Worm (Caenorhabditis elegans) whole organism, young adult: ENCODE measurements around the gene F58A6.1.

Experiments
- B0035.1 ChIP-seq: sonication (generic microtip); optimal IDR thresholded peaks from 2 replicates; lab custom pipeline; 2016; ENCODE audit warnings: missing genetic modification characterization, mild to moderate bottlenecking, missing compliant biosample characterization, missing genotype, missing genetic modification reagents
- F10E7.11 ChIP-seq: sonication (generic microtip); optimal IDR thresholded peaks from 2 replicates; lab custom pipeline; 2017; ENCODE audit warnings: mild to moderate bottlenecking, missing genetic modification characterization, moderate library complexity, missing compliant biosample characterization
- F23B12.7 ChIP-seq: sonication (generic microtip); optimal IDR thresholded peaks from 2 replicates; lab custom pipeline; 2017; ENCODE audit warnings: missing genetic modification characterization, mild to moderate bottlenecking, missing compliant biosample characterization, antibody characterized with exemption, moderate library complexity; ENCODE audit not compliant: insufficient read depth
- F33H1.4 ChIP-seq: fragments of 200-800 bp; sonication (Bioruptor generic); IDR thresholded peaks from 2 replicates; pipeline ENCODE4 v1.3.6; 2022; ENCODE audit warnings: missing genetic modification reagents, missing genetic modification characterization, missing compliant biosample characterization
- F57A8.1 ChIP-seq: fragments of 200-800 bp; sonication (Bioruptor generic); optimal IDR thresholded peaks from 2 replicates; lab custom pipeline; 2018; ENCODE audit warnings: mild to moderate bottlenecking, missing genetic modification characterization, moderate library complexity, missing compliant biosample characterization
- T26A5.8 ChIP-seq: sonication (generic microtip); optimal IDR thresholded peaks from 2 replicates; lab custom pipeline; 2016; ENCODE audit warnings: missing genetic modification characterization, missing compliant biosample characterization
- Y56A3A.18 ChIP-seq: fragments of 200-800 bp; sonication (Bioruptor generic); IDR thresholded peaks from 2 replicates; pipeline ENCODE4 v1.3.6; 2022; ENCODE audit warnings: missing genetic modification reagents, missing genetic modification characterization, missing compliant biosample characterization
- Y79H2A.3 ChIP-seq: fragments of 200-800 bp; sonication (Bioruptor generic); conservative IDR thresholded peaks from 2 replicates; pipeline ENCODE4 v1.3.6; 2022; ENCODE audit warnings: missing genetic modification reagents, missing genetic modification characterization, missing compliant biosample characterization
- ZK185.1 ChIP-seq: sonication (generic microtip); optimal IDR thresholded peaks from 2 replicates; lab custom pipeline; 2016; ENCODE audit warnings: mild to moderate bottlenecking, missing genetic modification characterization, missing compliant biosample characterization; ENCODE audit not compliant: poor library complexity, severe bottlenecking
- ama-1 ChIP-seq, 3 experiments: fragments of 150-350 bp in 1 of 3; sonication (generic microtip) in 2 of 3; optimal IDR thresholded peaks; 2 replicates each; lab custom pipeline; 2014 to 2018; ENCODE audit warnings: missing biosample characterization in 2 of 3, missing genetic modification characterization in 2 of 3, missing genetic modification reagents in 2 of 3
- atf-7 ChIP-seq: sonication (generic microtip); optimal IDR thresholded peaks from 2 replicates; lab custom pipeline; 2017; ENCODE audit warnings: mild to moderate bottlenecking, missing genetic modification characterization, missing compliant biosample characterization
- attf-3 ChIP-seq: fragments of 200-800 bp; sonication (Bioruptor generic); conservative IDR thresholded peaks from 2 replicates; pipeline ENCODE4 v1.3.6; 2022; ENCODE audit warnings: missing genetic modification reagents, missing genetic modification characterization, missing compliant biosample characterization
- ccch-3 ChIP-seq: fragments of 200-800 bp; sonication (Bioruptor generic); optimal IDR thresholded peaks from 2 replicates; lab custom pipeline; 2018; ENCODE audit warnings: mild to moderate bottlenecking, missing genetic modification characterization, missing compliant biosample characterization
- ceh-91 ChIP-seq: fragments of 200-800 bp; sonication (Bioruptor generic); IDR thresholded peaks from 2 replicates; pipeline ENCODE4 v1.3.6; 2022; ENCODE audit warnings: missing genetic modification reagents, missing genetic modification characterization, missing compliant biosample characterization
- die-1 ChIP-seq: sonication (generic microtip); optimal IDR thresholded peaks from 2 replicates; lab custom pipeline; 2016; ENCODE audit warnings: missing genotype, mild to moderate bottlenecking, missing genetic modification characterization, missing compliant biosample characterization
- dpl-1 ChIP-seq: fragments of 150-350 bp; optimal IDR thresholded peaks from 2 replicates; lab custom pipeline; 2014; ENCODE audit warnings: missing biosample characterization, missing genetic modification reagents, missing genetic modification characterization
- efl-1 ChIP-seq: fragments of 150-350 bp; optimal IDR thresholded peaks from 2 replicates; lab custom pipeline; 2014; ENCODE audit warnings: missing biosample characterization, missing genetic modification reagents, missing genetic modification characterization
- egrh-3 ChIP-seq: fragments of 200-800 bp; sonication (Bioruptor generic); IDR thresholded peaks from 2 replicates; pipeline ENCODE4 v1.3.6; 2022; ENCODE audit warnings: missing genetic modification reagents, missing genetic modification characterization, missing compliant biosample characterization
- ets-4 ChIP-seq: fragments of 200-800 bp; sonication (Bioruptor generic); optimal IDR thresholded peaks from 2 replicates; lab custom pipeline; 2018; ENCODE audit warnings: mild to moderate bottlenecking, missing genetic modification characterization, missing compliant biosample characterization
- hlh-12 ChIP-seq: sonication (generic microtip); optimal IDR thresholded peaks from 2 replicates; lab custom pipeline; 2016; ENCODE audit warnings: missing genetic modification characterization, missing compliant biosample characterization
- hlh-26 ChIP-seq: fragments of 200-800 bp; sonication (Bioruptor generic); conservative IDR thresholded peaks from 2 replicates; pipeline ENCODE4 v1.3.6; 2022; ENCODE audit warnings: missing genetic modification reagents, missing genetic modification characterization, missing compliant biosample characterization
- hmg-1.2 ChIP-seq: fragments of 200-800 bp; sonication (Bioruptor generic); IDR thresholded peaks from 2 replicates; pipeline ENCODE4 v1.3.6; 2022; ENCODE audit warnings: missing genetic modification reagents, missing genetic modification characterization, missing compliant biosample characterization
- lag-1 ChIP-seq: fragments of 200-800 bp; sonication (Bioruptor generic); IDR thresholded peaks from 2 replicates; pipeline ENCODE4 v1.3.6; 2022; ENCODE audit warnings: missing genetic modification reagents, missing genetic modification characterization, missing compliant biosample characterization
- let-526 ChIP-seq: fragments of 200-800 bp; sonication (Bioruptor generic); IDR thresholded peaks from 2 replicates; pipeline ENCODE4 v1.3.6; 2022; ENCODE audit warnings: missing genetic modification reagents, missing genetic modification characterization, missing compliant biosample characterization
- lin-26 ChIP-seq: fragments of 200-800 bp; sonication (Bioruptor generic); IDR thresholded peaks from 2 replicates; pipeline ENCODE4 v1.3.6; 2022; ENCODE audit warnings: missing genetic modification reagents, missing genetic modification characterization, missing compliant biosample characterization
- lin-40 ChIP-seq: sonication (generic microtip); optimal IDR thresholded peaks from 2 replicates; lab custom pipeline; 2016; ENCODE audit warnings: missing genetic modification characterization, mild to moderate bottlenecking, missing compliant biosample characterization, missing genotype, missing genetic modification reagents
- lin-54 ChIP-seq: fragments of 200-800 bp; sonication (Bioruptor generic); optimal IDR thresholded peaks from 2 replicates; lab custom pipeline; 2018; ENCODE audit warnings: mild to moderate bottlenecking, missing genetic modification characterization, missing compliant biosample characterization
- lir-1 ChIP-seq: fragments of 200-800 bp; sonication (Bioruptor generic); conservative IDR thresholded peaks from 2 replicates; pipeline ENCODE4 v1.3.6; 2022; ENCODE audit warnings: missing genetic modification reagents, missing genetic modification characterization, missing compliant biosample characterization
- lsl-1 ChIP-seq: fragments of 200-800 bp; sonication (Bioruptor generic); optimal IDR thresholded peaks from 2 replicates; lab custom pipeline; 2018; ENCODE audit warnings: mild to moderate bottlenecking, missing genetic modification characterization, moderate library complexity, missing compliant biosample characterization
- madf-6 ChIP-seq: fragments of 200-800 bp; sonication (Bioruptor generic); IDR thresholded peaks from 2 replicates; pipeline ENCODE4 v1.3.6; 2022; ENCODE audit warnings: missing genetic modification reagents, missing genetic modification characterization, missing compliant biosample characterization
- madf-8 ChIP-seq: fragments of 200-800 bp; sonication (Bioruptor generic); conservative IDR thresholded peaks from 2 replicates; pipeline ENCODE4 v1.3.6; 2022; ENCODE audit warnings: missing genetic modification reagents, missing genetic modification characterization, missing compliant biosample characterization
- mel-28 ChIP-seq: sonication (generic microtip); optimal IDR thresholded peaks from 2 replicates; lab custom pipeline; 2016; ENCODE audit warnings: borderline replicate concordance, mild to moderate bottlenecking, missing genetic modification characterization, missing compliant biosample characterization
- mes-4 ChIP-seq: sonication (generic microtip); optimal IDR thresholded peaks from 2 replicates; lab custom pipeline; 2016; ENCODE audit warnings: missing genotype, missing genetic modification characterization, missing compliant biosample characterization
- nfyb-1 ChIP-seq: fragments of 200-800 bp; sonication (Bioruptor generic); IDR thresholded peaks from 2 replicates; pipeline ENCODE4 v1.3.6; 2022; ENCODE audit warnings: missing genetic modification reagents, missing genetic modification characterization, missing compliant biosample characterization
- nhr-120 ChIP-seq: fragments of 200-800 bp; sonication (Bioruptor generic); IDR thresholded peaks from 2 replicates; pipeline ENCODE4 v1.3.6; 2022; ENCODE audit warnings: missing genetic modification characterization, missing compliant biosample characterization
- nhr-27 ChIP-seq: fragments of 200-800 bp; sonication (Bioruptor generic); optimal IDR thresholded peaks from 2 replicates; lab custom pipeline; 2018; ENCODE audit warnings: mild to moderate bottlenecking, missing genetic modification characterization, moderate library complexity, missing compliant biosample characterization
- nhr-90 ChIP-seq: sonication (generic microtip); optimal IDR thresholded peaks from 2 replicates; lab custom pipeline; 2016; ENCODE audit warnings: missing genotype, mild to moderate bottlenecking, missing genetic modification characterization, missing compliant biosample characterization
- pbrm-1 ChIP-seq: fragments of 200-800 bp; sonication (Bioruptor generic); IDR thresholded peaks from 2 replicates; pipeline ENCODE4 v1.3.6; 2022; ENCODE audit warnings: missing genetic modification reagents, missing genetic modification characterization, missing compliant biosample characterization
- pha-4 ChIP-seq: fragments of 150-350 bp; sonication (generic microtip); optimal IDR thresholded peaks from 2 replicates; lab custom pipeline; 2014; ENCODE audit warnings: missing biosample characterization, missing genetic modification reagents, missing genetic modification characterization
- rec-8 ChIP-seq, 2 experiments: sonication (generic microtip); optimal IDR thresholded peaks; 2 replicates each; lab custom pipeline; 2016; ENCODE audit warnings: mild to moderate bottlenecking in 2 of 2, missing genetic modification characterization in 2 of 2, missing genetic modification reagents in 2 of 2, missing genotype in 2 of 2, missing biosample characterization in 1 of 2, missing compliant biosample characterization in 1 of 2, moderate library complexity in 1 of 2
- sdz-38 ChIP-seq: sonication (generic microtip); optimal IDR thresholded peaks from 2 replicates; lab custom pipeline; 2016; ENCODE audit warnings: missing genotype, missing genetic modification characterization, missing compliant biosample characterization
- sea-2 ChIP-seq: fragments of 200-800 bp; sonication (Bioruptor generic); IDR thresholded peaks from 2 replicates; pipeline ENCODE4 v1.3.6; 2022; ENCODE audit warnings: missing genetic modification characterization, missing compliant biosample characterization
- snpc-1.1 ChIP-seq: sonication (generic microtip); optimal IDR thresholded peaks from 2 replicates; lab custom pipeline; 2017; ENCODE audit warnings: missing genetic modification characterization, mild to moderate bottlenecking, missing compliant biosample characterization, antibody characterized with exemption, moderate library complexity, missing genotype, missing genetic modification reagents; ENCODE audit not compliant: insufficient read depth
- snpc-1.3 ChIP-seq: sonication (generic microtip); optimal IDR thresholded peaks from 2 replicates; lab custom pipeline; 2017; ENCODE audit warnings: missing genetic modification characterization, mild to moderate bottlenecking, missing compliant biosample characterization, antibody characterized with exemption, moderate library complexity, missing genotype, missing genetic modification reagents; ENCODE audit not compliant: insufficient read depth
- unc-130 ChIP-seq: sonication (generic microtip); optimal IDR thresholded peaks from 2 replicates; lab custom pipeline; 2016; ENCODE audit warnings: missing genetic modification reagents, missing genetic modification characterization, missing compliant biosample characterization
- xnd-1 ChIP-seq: sonication (generic microtip); optimal IDR thresholded peaks from 2 replicates; lab custom pipeline; 2016; ENCODE audit warnings: missing genotype, missing genetic modification reagents, missing genetic modification characterization, missing compliant biosample characterization
- ztf-26 ChIP-seq: sonication (generic microtip); optimal IDR thresholded peaks from 2 replicates; lab custom pipeline; 2017; ENCODE audit warnings: missing genetic modification characterization, missing compliant biosample characterization
- ztf-28 ChIP-seq: fragments of 200-800 bp; sonication (Bioruptor generic); IDR thresholded peaks from 2 replicates; pipeline ENCODE4 v1.3.6; 2022; ENCODE audit warnings: missing genetic modification reagents, missing genetic modification characterization, missing compliant biosample characterization
- ztf-6 ChIP-seq: fragments of 200-800 bp; sonication (Bioruptor generic); IDR thresholded peaks from 2 replicates; pipeline ENCODE4 v1.3.6; 2022; ENCODE audit warnings: missing genetic modification reagents, missing genetic modification characterization, missing compliant biosample characterization

The F58A6.1 gene

ce11 chrII:5105020-5105419 lies 37.7 kb upstream of the F58A6.1 start (continued):
- TF ChIP-seq ztf-26 (tag; lab: Kevin White, UChicago) (peak; percentile 86), lsl-1 (GFP tag; lab: Kevin White, UChicago) (peak; percentile 57), hlh-12 (tag; lab: Kevin White, UChicago) (peak; percentile 78), ama-1 (optimal IDR thresholded peaks at IDR 0.05; lab: Kevin White, UChicago) (no peak), ama-1 (GFP tag; optimal IDR thresholded peaks at IDR 0.05; lab: Kevin White, UChicago) (peak; percentile 90 to 94), pha-4 (tag; lab: Kevin White, UChicago) (no peak), F57A8.1 (GFP tag; lab: Kevin White, UChicago) (peak; percentile 73), dpl-1 (GFP tag; lab: Kevin White, UChicago) (peak; percentile 1), ccch-3 (GFP tag; lab: Kevin White, UChicago) (peak; percentile 13), lin-54 (GFP tag; lab: Kevin White, UChicago) (peak; percentile 77), F33H1.4 (peak; percentile 46), atf-7 (peak; percentile 63), attf-3 (GFP tag; lab: Robert Waterston, UW) (peak; percentile 52), lin-40 (tag; lab: Kevin White, UChicago) (peak; percentile 78), ceh-91 (GFP tag; lab: Robert Waterston, UW) (no peak), F23B12.7 (tag; lab: Kevin White, UChicago) (peak; percentile 90), nhr-90 (peak; percentile 97), die-1 (peak; percentile 95), hmg-1.2 (peak; percentile 85), xnd-1 (peak; percentile 13), madf-8 (GFP tag; lab: Robert Waterston, UW) (peak; percentile 24; the same call in 1 of the 2 replicates), Y79H2A.3 (GFP tag; lab: Robert Waterston, UW) (peak; percentile 67; the same call in 1 of the 2 replicates), egrh-3 (GFP tag; lab: Robert Waterston, UW) (peak; percentile 56), unc-130 (peak; percentile 71), ets-4 (GFP tag; lab: Kevin White, UChicago) (peak; percentile 67), T26A5.8 (peak; percentile 71), snpc-1.1 (tag; lab: Kevin White, UChicago) (peak; percentile 70), nfyb-1 (GFP tag; lab: Robert Waterston, UW) (peak; percentile 93), mes-4 (tag; lab: Kevin White, UChicago) (peak; percentile 91), lin-26 (GFP tag; lab: Robert Waterston, UW) (peak; percentile 96), efl-1 (no peak), nhr-120 (GFP tag; lab: Robert Waterston, UW) (0 out of 2 replicates have a peak, but pooled peaks have one; percentile 82), sdz-38 (tag; lab: Kevin White, UChicago) (no peak), ztf-28 (GFP tag; lab: Robert Waterston, UW) (no peak), Y56A3A.18 (GFP tag; lab: Robert Waterston, UW) (peak; percentile 83; the same call in 1 of the 2 replicates), sea-2 (GFP tag; lab: Robert Waterston, UW) (no peak), lag-1 (no peak), rec-8 (tag; optimal IDR thresholded peaks at IDR 0.05; lab: Kevin White, UChicago) (peak; percentile 91 to 94), madf-6 (GFP tag; lab: Robert Waterston, UW) (peak; percentile 75), F10E7.11 (tag; lab: Kevin White, UChicago) (peak; percentile 79)

- TF ChIP-seq snpc-1.3 (tag; lab: Kevin White, UChicago) (no peak), ztf-6 (GFP tag; lab: Robert Waterston, UW) (no peak), let-526 (GFP tag; lab: Robert Waterston, UW) (no peak), B0035.1 (tag; lab: Kevin White, UChicago) (no peak), pbrm-1 (GFP tag; lab: Robert Waterston, UW) (no peak), lir-1 (no peak), nhr-27 (no peak), F33H1.4 (no peak), mel-28 (tag; lab: Kevin White, UChicago) (no peak), lag-1 (no peak), ZK185.1 (tag; lab: Kevin White, UChicago) (no peak), hlh-26 (GFP tag; lab: Robert Waterston, UW) (no peak), egrh-3 (GFP tag; lab: Robert Waterston, UW) (no peak)
These were observed 33.0 kb upstream of the F58A6.1 start, which contains the start of gene F09C12.2 for ce11 chrII:5109693-5110092. F09C12.2 (plus strand) TSS chrII:5110012.
